Fruit fly (Drosophila melanogaster) whole organism, adult: ENCODE results near the gene ppk27.

Source experiments
- CG12768 ChIP-seq: fragments of 200-800 bp; sonication (Bioruptor generic); optimal IDR thresholded peaks from 2 replicates; lab custom pipeline; 2017; ENCODE audit warnings: missing biosample characterization, missing genetic modification characterization, mild to moderate bottlenecking, moderate library complexity, missing genetic modification reagents
- CG1620 ChIP-seq: fragments of 200-800 bp; sonication (Bioruptor generic); optimal IDR thresholded peaks from 2 replicates; lab custom pipeline; 2016; ENCODE audit warnings: missing biosample characterization, missing genetic modification characterization
- CG33017 ChIP-seq: fragments of 200-800 bp; sonication (Bioruptor generic); optimal IDR thresholded peaks from 2 replicates; lab custom pipeline; 2018; ENCODE audit warnings: missing biosample characterization, mild to moderate bottlenecking, missing genetic modification characterization, moderate library complexity
- CG7101 ChIP-seq: fragments of 200-800 bp; sonication (Bioruptor generic); optimal IDR thresholded peaks from 2 replicates; lab custom pipeline; 2018; ENCODE audit warnings: missing biosample characterization, mild to moderate bottlenecking, missing genetic modification characterization, moderate library complexity
- Crg-1 ChIP-seq: fragments of 200-800 bp; sonication (Bioruptor generic); optimal IDR thresholded peaks from 2 replicates; lab custom pipeline; 2016; ENCODE audit warnings: missing biosample characterization, missing genetic modification characterization
- Hr96 ChIP-seq: fragments of 200-800 bp; sonication (Bioruptor generic); optimal IDR thresholded peaks from 2 replicates; lab custom pipeline; 2016; ENCODE audit warnings: missing biosample characterization, missing genetic modification characterization
- cnc ChIP-seq, 2 experiments: fragments of >200 bp; optimal IDR thresholded peaks; 2 replicates each; lab custom pipeline; 2017
- kay ChIP-seq: fragments of 200-800 bp; sonication (Bioruptor generic); peaks from one replicate; lab custom pipeline; 2016; ENCODE audit warnings: missing biosample characterization, missing genetic modification characterization, borderline replicate concordance
- tj ChIP-seq: fragments of 200-800 bp; sonication (Bioruptor generic); optimal IDR thresholded peaks from 3 replicates; lab custom pipeline; 2017; ENCODE audit warnings: missing biosample characterization, mild to moderate bottlenecking, missing genetic modification characterization, moderate library complexity

dm6 chr3L:3706782-3707181 lies 48.2 kb downstream of the ppk27 start:
- TF ChIP-seq CG12768 (GFP tag; lab: Kevin White, UChicago) (no peak), cnc (optimal IDR thresholded peaks at IDR 0.05; lab: Kevin White, UChicago) (no peak), kay (no peak), Crg-1 (GFP tag; lab: Kevin White, UChicago) (no peak), CG33017 (tag; lab: Kevin White, UChicago) (no peak), tj (no peak), Hr96 (GFP tag; lab: Kevin White, UChicago) (no peak), CG1620 (GFP tag; lab: Kevin White, UChicago) (no peak), CG7101 (no peak)
